Worm (Caenorhabditis elegans) whole organism, L3 larva: ENCODE results near the gene clk-2.

Experiments used
- jun-1 ChIP-seq: fragments of 150-350 bp; optimal IDR thresholded peaks from 2 replicates; lab custom pipeline; 2014; ENCODE audit warnings: missing biosample characterization, missing genetic modification reagents, missing genetic modification characterization
- nhr-25 ChIP-seq: sonication (generic microtip); optimal IDR thresholded peaks from 2 replicates; lab custom pipeline; 2017; ENCODE audit warnings: missing biosample characterization, missing genetic modification characterization
- nhr-76 ChIP-seq: fragments of 150-350 bp; sonication (generic microtip); optimal IDR thresholded peaks from 5 replicates; lab custom pipeline; 2014; ENCODE audit warnings: missing biosample characterization, missing genetic modification characterization
- unc-39 ChIP-seq: sonication (generic microtip); optimal IDR thresholded peaks from 4 replicates; lab custom pipeline; 2017; ENCODE audit warnings: missing biosample characterization, missing genetic modification characterization
- ztf-4 ChIP-seq: fragments of 150-350 bp; optimal IDR thresholded peaks from 2 replicates; lab custom pipeline; 2014; ENCODE audit warnings: missing biosample characterization, missing genetic modification characterization

DNA sequence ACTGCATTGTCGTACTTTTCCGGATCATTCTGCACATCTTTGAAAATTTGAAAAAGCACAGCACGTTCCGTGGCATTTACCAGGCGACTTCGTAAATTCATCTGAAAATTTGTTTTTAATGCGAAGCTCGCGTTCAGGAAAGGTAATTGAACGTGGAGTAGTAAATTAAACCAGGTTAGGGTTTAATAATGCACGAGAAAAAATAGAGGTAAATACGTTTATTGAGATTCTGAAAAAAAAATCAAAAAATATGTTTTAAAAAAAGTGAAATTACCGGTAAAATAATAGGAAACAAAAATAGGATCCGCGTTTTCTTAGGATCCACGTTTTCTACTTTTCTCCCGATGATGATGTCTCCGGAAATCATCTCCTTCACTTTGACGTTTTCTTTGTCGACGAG is at the start of gene clk-2:
- TF ChIP-seq nhr-76 (no peak), nhr-25 (tag; lab: Kevin White, UChicago) (no peak), ztf-4 (tag; lab: Kevin White, UChicago) (no peak), unc-39 (tag; lab: Kevin White, UChicago) (no peak), jun-1 (no peak)
